Worm (Caenorhabditis elegans): ENCODE results near the gene fars-3.

The fars-3 gene

DNA sequence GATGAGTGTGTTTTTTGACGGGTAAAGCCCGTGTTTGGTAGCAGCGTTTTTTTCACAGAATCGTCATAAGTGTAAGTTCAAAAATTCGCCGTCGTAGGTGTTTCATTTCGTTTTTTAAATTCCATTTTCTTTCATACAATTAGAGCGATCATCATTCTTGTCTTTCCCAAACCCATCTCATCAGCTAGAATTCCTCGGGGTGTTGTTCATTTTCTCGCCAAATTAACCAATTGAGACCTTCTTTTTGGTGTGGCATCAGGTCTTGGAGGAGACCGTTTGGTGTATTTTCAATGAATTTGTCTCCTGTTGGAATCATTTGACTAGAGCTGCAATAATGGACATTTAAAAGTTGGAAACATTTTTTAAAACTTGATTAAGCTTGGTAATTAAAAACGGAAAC is 8.3 kb downstream of the fars-3 start (continued):
- TF ChIP-seq let-526 (GFP tag; IDR thresholded peaks at IDR 0.05) (no peak), Y53G8AR.9 (GFP tag; conservative IDR thresholded peaks at IDR 0.05) (no peak), F57C9.4 (tag; optimal IDR thresholded peaks at IDR 0.05) (no peak), ekl-4 (GFP tag; IDR thresholded peaks at IDR 0.05) (no peak)

DNA sequence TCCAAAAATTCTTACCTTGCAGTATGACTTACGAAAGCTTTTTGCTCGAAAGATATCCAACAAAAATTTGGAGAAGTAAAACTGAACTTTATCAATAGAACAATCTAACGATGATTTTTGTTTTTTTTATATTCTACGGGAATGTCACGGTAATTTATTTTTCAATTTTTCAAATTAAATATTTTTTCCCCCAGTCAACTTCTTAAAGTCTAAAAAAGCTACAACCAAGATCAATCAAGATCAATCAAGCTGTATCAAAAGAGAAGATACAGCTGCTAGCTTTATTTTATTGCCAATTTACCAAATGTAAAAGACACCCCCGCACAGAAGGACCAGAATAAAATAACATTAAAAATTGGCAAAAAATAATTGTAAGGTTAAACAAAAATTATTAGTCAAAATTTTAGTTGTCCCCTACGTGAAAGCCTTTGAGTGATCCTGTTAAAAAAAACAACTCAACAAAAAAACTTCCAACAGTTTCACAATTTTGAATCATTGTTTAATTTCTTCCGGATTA is 10.7 kb downstream of the fars-3 start, which contains the start of the genes M05D6.1 and M05D6.3:
M05D6.1 (minus strand) TSS at position 101 of the 517 bp plus-strand sequence.
M05D6.3 (plus strand) TSS at position 467 of the 517 bp plus-strand sequence.
- TF ChIP-seq ztf-25 (GFP tag; IDR thresholded peaks at IDR 0.05) (no peak), F55B11.4 (tag; optimal IDR thresholded peaks at IDR 0.05; ENCODE audit: borderline replicate concordance, insufficient read depth) (no peak), F49E8.2 (tag; optimal IDR thresholded peaks at IDR 0.05; ENCODE audit: insufficient read depth) (no peak), F39B2.1 (GFP tag; IDR thresholded peaks at IDR 0.05) (no peak), hmg-20 (GFP tag; IDR thresholded peaks at IDR 0.05) (no peak), mxl-1 (tag; optimal IDR thresholded peaks at IDR 0.05) (no peak), ceh-100 (GFP tag; IDR thresholded peaks at IDR 0.05) (no peak)

DNA sequence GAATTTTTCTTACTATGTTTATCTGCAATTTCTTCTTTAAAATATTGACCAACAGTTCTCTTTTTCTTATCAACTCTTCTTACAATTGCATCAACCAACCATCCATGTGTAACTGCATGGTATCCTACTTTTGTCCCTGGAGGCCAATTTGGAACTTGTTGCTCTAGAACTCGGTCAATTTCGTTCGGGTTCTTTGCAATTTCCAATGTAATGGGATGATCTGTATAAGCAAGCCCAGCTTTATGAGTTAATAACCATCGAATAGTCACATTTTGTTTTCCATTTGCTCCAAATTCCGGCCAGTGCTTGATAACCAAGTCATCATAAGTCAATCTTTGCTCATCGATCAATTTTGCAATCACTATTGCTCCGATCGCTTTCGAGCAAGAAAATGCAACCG is 14.7 kb downstream of the fars-3 start:
- TF ChIP-seq lir-1 (GFP tag; conservative IDR thresholded peaks at IDR 0.05), result no peak
- TF ChIP-seq bed-1 (GFP tag; IDR thresholded peaks at IDR 0.05), result no peak
- TF ChIP-seq Y56A3A.18 (GFP tag; IDR thresholded peaks at IDR 0.05), result peak; percentile 8; the same call in 1 of the 2 replicates
- TF ChIP-seq Y53F4B.3 (GFP tag; IDR thresholded peaks at IDR 0.05), result no peak
- TF ChIP-seq zfh-2 (GFP tag; conservative IDR thresholded peaks at IDR 0.05), result no peak
- 0 out of 2 replicates have a peak, but pooled peaks have one; percentile 16 for TF ChIP-seq Y53G8AR.9 (GFP tag; conservative IDR thresholded peaks at IDR 0.05)
- 0 out of 2 replicates have a peak, but pooled peaks have one; percentile 67 for TF ChIP-seq ceh-58 (GFP tag; IDR thresholded peaks at IDR 0.05)
- TF ChIP-seq let-607 (tag; optimal IDR thresholded peaks at IDR 0.05), result no peak
- TF ChIP-seq gei-17 (GFP tag; optimal IDR thresholded peaks at IDR 0.05), result no peak

DNA sequence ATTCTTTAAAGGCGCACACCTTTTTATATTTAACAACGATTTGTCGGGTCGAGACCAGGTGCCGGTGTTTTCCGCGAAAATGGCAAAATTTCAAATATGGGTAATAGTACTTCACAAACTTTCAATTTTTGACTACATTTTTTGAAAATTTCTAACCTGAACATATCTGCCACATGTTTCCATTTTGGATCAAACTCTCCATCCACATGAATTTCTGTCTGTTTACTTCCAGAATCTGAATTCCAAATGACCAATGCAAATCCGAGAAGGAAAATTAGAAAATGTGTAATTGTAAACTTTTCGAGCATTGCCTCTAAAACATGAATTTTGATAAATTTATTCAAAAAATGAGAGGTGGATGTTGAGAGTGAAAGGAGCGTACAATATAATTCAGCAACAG is 15.5 kb downstream of the fars-3 start, which contains the start of gene lact-4:
lact-4 (minus strand) TSS at position 313 of the 400 bp plus-strand sequence.
- TF ChIP-seq mcd-1 (GFP tag; IDR thresholded peaks at IDR 0.05), result no peak
- TF ChIP-seq Y56A3A.18 (GFP tag; IDR thresholded peaks at IDR 0.05), result 0 out of 2 replicates have a peak, but pooled peaks have one; percentile 31
- TF ChIP-seq madf-3 (GFP tag; IDR thresholded peaks at IDR 0.05), result 0 out of 2 replicates have a peak, but pooled peaks have one; percentile 9
- no peak for TF ChIP-seq B0019.2 (GFP tag; conservative IDR thresholded peaks at IDR 0.05)
- TF ChIP-seq nfya-2 (GFP tag; IDR thresholded peaks at IDR 0.05), result no peak
- peak; percentile 51 for TF ChIP-seq ama-1 (optimal IDR thresholded peaks at IDR 0.05)
- no peak for TF ChIP-seq ama-1 (GFP tag; optimal IDR thresholded peaks at IDR 0.05)
- TF ChIP-seq athp-1 (tag; optimal IDR thresholded peaks at IDR 0.05), result no peak
- TF ChIP-seq sdz-38 (tag; optimal IDR thresholded peaks at IDR 0.05), result no peak
- peak; percentile 41 for TF ChIP-seq lsl-1 (GFP tag; optimal IDR thresholded peaks at IDR 0.05)
- TF ChIP-seq Y95B8A.8 (GFP tag; IDR thresholded peaks at IDR 0.05), result no peak
- TF ChIP-seq B0261.1 (tag; optimal IDR thresholded peaks at IDR 0.05), result no peak
- no peak for TF ChIP-seq Y53F4B.3 (GFP tag; IDR thresholded peaks at IDR 0.05)

DNA sequence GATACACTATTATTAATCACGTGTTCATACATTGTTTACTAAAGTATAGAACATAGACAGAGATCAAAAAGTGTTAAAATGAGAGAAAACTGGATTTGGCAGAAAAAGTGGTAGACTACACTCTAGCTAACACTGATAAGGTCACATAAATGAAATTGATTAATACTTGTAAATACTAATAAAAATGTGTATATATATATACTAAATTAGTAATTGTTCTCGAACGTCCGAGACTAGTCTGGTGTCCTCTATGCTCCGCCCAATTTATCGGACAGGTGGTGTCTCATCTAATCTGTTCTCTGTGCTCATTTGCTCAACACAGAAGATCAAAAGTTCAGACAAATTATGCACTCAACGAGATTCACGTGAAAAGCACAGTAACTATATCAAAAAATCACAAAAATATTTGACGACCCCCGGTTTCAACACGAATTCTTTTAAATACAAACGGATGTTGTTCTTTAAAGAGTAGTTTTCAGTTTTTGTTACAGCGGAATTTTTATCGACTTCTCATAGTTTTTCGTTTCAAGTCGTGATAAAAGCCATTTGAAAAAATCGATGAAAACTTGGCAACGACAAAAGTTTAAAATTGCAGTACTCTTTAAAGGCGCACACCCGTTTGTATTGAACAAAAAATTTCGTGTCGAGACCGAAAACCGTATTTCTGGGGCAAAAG is 16.5 kb downstream of the fars-3 start:
- TF ChIP-seq mel-28 (tag; optimal IDR thresholded peaks at IDR 0.05; ENCODE audit: borderline replicate concordance) (no peak), egrh-3 (GFP tag; IDR thresholded peaks at IDR 0.05) (no peak), madf-6 (GFP tag; IDR thresholded peaks at IDR 0.05) (no peak), lin-40 (tag; optimal IDR thresholded peaks at IDR 0.05) (no peak), K12H6.12 (tag; optimal IDR thresholded peaks at IDR 0.05) (peak; percentile 18), ceh-58 (GFP tag; IDR thresholded peaks at IDR 0.05) (no peak), Y53G8AR.9 (GFP tag; conservative IDR thresholded peaks at IDR 0.05) (0 out of 2 replicates have a peak, but pooled peaks have one; percentile 16), ceh-40 (GFP tag; IDR thresholded peaks at IDR 0.05) (no peak), ZK185.1 (tag; optimal IDR thresholded peaks at IDR 0.05; ENCODE audit: poor library complexity, severe bottlenecking) (no peak), Y53F4B.3 (GFP tag; IDR thresholded peaks at IDR 0.05) (no peak), F49E8.2 (tag; optimal IDR thresholded peaks at IDR 0.05; ENCODE audit: insufficient read depth) (no peak), sea-2 (GFP tag; IDR thresholded peaks at IDR 0.05) (no peak), hrde-1 (tag; optimal IDR thresholded peaks at IDR 0.05; ENCODE audit: borderline replicate concordance) (no peak), unc-130 (GFP tag; optimal IDR thresholded peaks at IDR 0.05) (no peak), F37B4.10 (GFP tag; IDR thresholded peaks at IDR 0.05) (no peak)
